Fruit fly (Drosophila melanogaster) whole organism, adult: ENCODE results near the gene CG34263.

ENCODE experiments used
- CG11617 ChIP-seq: fragments of 200-800 bp; sonication (Bioruptor generic); optimal IDR thresholded peaks from 2 replicates; lab custom pipeline; 2017; ENCODE audit warnings: mild to moderate bottlenecking, missing biosample characterization, missing genetic modification reagents, missing genetic modification characterization
- CG12768 ChIP-seq: fragments of 200-800 bp; sonication (Bioruptor generic); optimal IDR thresholded peaks from 2 replicates; lab custom pipeline; 2017; ENCODE audit warnings: missing biosample characterization, missing genetic modification characterization, mild to moderate bottlenecking, moderate library complexity, missing genetic modification reagents
- CG14711 ChIP-seq: fragments of 200-800 bp; sonication (Bioruptor generic); optimal IDR thresholded peaks from 2 replicates; lab custom pipeline; 2018; ENCODE audit warnings: missing biosample characterization, mild to moderate bottlenecking, missing genetic modification characterization, moderate library complexity
- CG1620 ChIP-seq: fragments of 200-800 bp; sonication (Bioruptor generic); optimal IDR thresholded peaks from 2 replicates; lab custom pipeline; 2016; ENCODE audit warnings: missing biosample characterization, missing genetic modification characterization
- CG33017 ChIP-seq: fragments of 200-800 bp; sonication (Bioruptor generic); optimal IDR thresholded peaks from 2 replicates; lab custom pipeline; 2018; ENCODE audit warnings: missing biosample characterization, mild to moderate bottlenecking, missing genetic modification characterization, moderate library complexity
- CG5204 ChIP-seq: fragments of 200-800 bp; sonication (Bioruptor generic); optimal IDR thresholded peaks from 2 replicates; lab custom pipeline; 2016; ENCODE audit warnings: missing biosample characterization, missing genetic modification characterization
- CG7045 ChIP-seq: fragments of 200-800 bp; sonication (Bioruptor generic); optimal IDR thresholded peaks from 2 replicates; lab custom pipeline; 2017; ENCODE audit warnings: missing biosample characterization, mild to moderate bottlenecking, missing genetic modification characterization
- CG7101 ChIP-seq: fragments of 200-800 bp; sonication (Bioruptor generic); optimal IDR thresholded peaks from 2 replicates; lab custom pipeline; 2018; ENCODE audit warnings: missing biosample characterization, mild to moderate bottlenecking, missing genetic modification characterization, moderate library complexity
- Clk ChIP-seq: fragments of 200-800 bp; sonication (Bioruptor generic); optimal IDR thresholded peaks from 2 replicates; lab custom pipeline; 2017; ENCODE audit warnings: missing biosample characterization, missing genetic modification characterization
- Crg-1 ChIP-seq: fragments of 200-800 bp; sonication (Bioruptor generic); optimal IDR thresholded peaks from 2 replicates; lab custom pipeline; 2016; ENCODE audit warnings: missing biosample characterization, missing genetic modification characterization
- Hr96 ChIP-seq: fragments of 200-800 bp; sonication (Bioruptor generic); optimal IDR thresholded peaks from 2 replicates; lab custom pipeline; 2016; ENCODE audit warnings: missing biosample characterization, missing genetic modification characterization
- Mnt ChIP-seq: fragments of 200-800 bp; sonication (Bioruptor generic); optimal IDR thresholded peaks from 2 replicates; lab custom pipeline; 2016; ENCODE audit warnings: missing biosample characterization, mild to moderate bottlenecking, missing genetic modification characterization
- bab1 ChIP-seq: fragments of 200-800 bp; sonication (Bioruptor generic); optimal IDR thresholded peaks from 3 replicates; lab custom pipeline; 2019; ENCODE audit warnings: missing biosample characterization, mild to moderate bottlenecking, missing genetic modification characterization, moderate library complexity
- cic ChIP-seq: fragments of 200-800 bp; sonication (Bioruptor generic); optimal IDR thresholded peaks from 2 replicates; lab custom pipeline; 2017; ENCODE audit warnings: missing biosample characterization, mild to moderate bottlenecking, missing genetic modification characterization, moderate library complexity
- cnc ChIP-seq, 2 experiments: fragments of >200 bp; optimal IDR thresholded peaks; 2 replicates each; lab custom pipeline; 2017
- kay ChIP-seq: fragments of 200-800 bp; sonication (Bioruptor generic); peaks from one replicate; lab custom pipeline; 2016; ENCODE audit warnings: missing biosample characterization, missing genetic modification characterization, borderline replicate concordance
- ovo ChIP-seq: fragments of 200-800 bp; sonication (Bioruptor generic); optimal IDR thresholded peaks from 2 replicates; lab custom pipeline; 2016; ENCODE audit warnings: missing biosample characterization, missing genetic modification characterization
- pad ChIP-seq: fragments of 200-800 bp; sonication (Bioruptor generic); optimal IDR thresholded peaks from 3 replicates; lab custom pipeline; 2017; ENCODE audit warnings: missing biosample characterization, missing genetic modification characterization, mild to moderate bottlenecking, moderate library complexity, missing genetic modification reagents
- tj ChIP-seq: fragments of 200-800 bp; sonication (Bioruptor generic); optimal IDR thresholded peaks from 3 replicates; lab custom pipeline; 2017; ENCODE audit warnings: missing biosample characterization, mild to moderate bottlenecking, missing genetic modification characterization, moderate library complexity
- toe ChIP-seq: fragments of 200-800 bp; sonication (Bioruptor generic); optimal IDR thresholded peaks from 2 replicates; lab custom pipeline; 2016; ENCODE audit warnings: missing biosample characterization, missing genetic modification characterization

Gene CG34263

dm6 chr3L:263500-264377, 2.0 kb downstream of the CG34263 start:
- TF ChIP-seq Mnt (GFP tag; lab: Kevin White, UChicago) (peak; percentile 48), CG7045 (GFP tag; lab: Kevin White, UChicago) (no peak)

dm6 chr3L:262724-263177, 3.0 kb downstream of the CG34263 start:
- peak; percentile 29 for TF ChIP-seq CG1620 (GFP tag; lab: Kevin White, UChicago)
- no peak for TF ChIP-seq CG7045 (GFP tag; lab: Kevin White, UChicago)
- no peak for TF ChIP-seq Crg-1 (GFP tag; lab: Kevin White, UChicago)
- TF ChIP-seq CG7101 (tag; lab: Kevin White, UChicago): peak; percentile 5
- TF ChIP-seq pad (GFP tag; lab: Kevin White, UChicago): peak; percentile 5
- peak; percentile 79 for TF ChIP-seq ovo (GFP tag; lab: Kevin White, UChicago)
- TF ChIP-seq Mnt (GFP tag; lab: Kevin White, UChicago): peak; percentile 97
- peak; percentile 23 for TF ChIP-seq tj (GFP tag; lab: Kevin White, UChicago)
- TF ChIP-seq CG12768 (GFP tag; lab: Kevin White, UChicago): peak; percentile 58
- TF ChIP-seq Hr96: peak; percentile 32

dm6 chr3L:257618-258475, 7.9 kb downstream of the CG34263 start, which contains the start of the genes DIP2 and wac:
TSS of gene DIP2 (minus strand) at chr3L:257954.
TSS of gene wac (plus strand) at chr3L:258176.
- TF ChIP-seq CG7101 (tag; lab: Kevin White, UChicago) (peak; percentile 64), bab1 (peak; percentile 63), cnc (optimal IDR thresholded peaks at IDR 0.05; lab: Kevin White, UChicago) (no peak), Crg-1 (GFP tag; lab: Kevin White, UChicago) (peak; percentile 59), toe (GFP tag; lab: Kevin White, UChicago) (no peak), Clk (no peak), CG1620 (GFP tag; lab: Kevin White, UChicago) (peak; percentile 68), tj (GFP tag; lab: Kevin White, UChicago) (peak; percentile 54), ovo (GFP tag; lab: Kevin White, UChicago) (peak; percentile 43), Mnt (GFP tag; lab: Kevin White, UChicago) (peak; percentile 54), CG11617 (GFP tag; lab: Kevin White, UChicago) (peak; percentile 69), pad (GFP tag; lab: Kevin White, UChicago) (peak; percentile 48), CG12768 (GFP tag; lab: Kevin White, UChicago) (peak; percentile 46), CG5204 (no peak), CG7045 (GFP tag; lab: Kevin White, UChicago) (peak; percentile 10), Hr96 (no peak), cic (GFP tag; lab: Kevin White, UChicago) (no peak), kay (GFP tag; lab: Kevin White, UChicago) (no peak), CG33017 (tag; lab: Kevin White, UChicago) (peak; percentile 41), CG14711 (peak; percentile 71)

- TF ChIP-seq CG12768 (GFP tag; lab: Kevin White, UChicago): peak; percentile 30
- no peak for TF ChIP-seq cic (GFP tag; lab: Kevin White, UChicago)
- TF ChIP-seq CG33017 (tag; lab: Kevin White, UChicago): no peak
These were observed 17.4 kb downstream of the CG34263 start for dm6 chr3L:248226-248758.

dm6 chr3L:247482-248225, 18.1 kb downstream of the CG34263 start, which contains the start of gene mthl14:
TSS of gene mthl14 (plus strand) at chr3L:247491.
- TF ChIP-seq Crg-1 (GFP tag; lab: Kevin White, UChicago) (peak; percentile 22), CG12768 (GFP tag; lab: Kevin White, UChicago) (no peak), cnc (optimal IDR thresholded peaks at IDR 0.05; lab: Kevin White, UChicago) (no peak), CG33017 (tag; lab: Kevin White, UChicago) (no peak), CG11617 (GFP tag; lab: Kevin White, UChicago) (no peak), kay (GFP tag; lab: Kevin White, UChicago) (peak; percentile 80), CG1620 (GFP tag; lab: Kevin White, UChicago) (no peak), toe (GFP tag; lab: Kevin White, UChicago) (no peak), ovo (GFP tag; lab: Kevin White, UChicago) (no peak), Hr96 (no peak), Clk (no peak), tj (GFP tag; lab: Kevin White, UChicago) (no peak), CG14711 (no peak), Mnt (GFP tag; lab: Kevin White, UChicago) (no peak), bab1 (no peak), pad (GFP tag; lab: Kevin White, UChicago) (no peak), cic (GFP tag; lab: Kevin White, UChicago) (peak; percentile 32), CG7045 (GFP tag; lab: Kevin White, UChicago) (no peak)
